Worm (Caenorhabditis elegans) whole organism, late embryonic: Measurements from ENCODE around the gene Y51A2B.8.

Source experiments
- C08G9.2 ChIP-seq: sonication (generic microtip); optimal IDR thresholded peaks from 2 replicates; lab custom pipeline; 2016; ENCODE audit warnings: mild to moderate bottlenecking, missing genetic modification characterization, moderate library complexity, missing compliant biosample characterization
- F13H6.1 ChIP-seq: sonication (generic microtip); optimal IDR thresholded peaks from 2 replicates; lab custom pipeline; 2016; ENCODE audit warnings: missing genetic modification characterization, missing compliant biosample characterization
- K09A11.1 ChIP-seq: sonication (generic microtip); optimal IDR thresholded peaks from 2 replicates; lab custom pipeline; 2017; ENCODE audit warnings: antibody characterized with exemption, mild to moderate bottlenecking, missing genetic modification characterization, missing compliant biosample characterization; ENCODE audit not compliant: insufficient read depth
- ama-1 ChIP-seq: fragments of 150-350 bp; optimal IDR thresholded peaks from 2 replicates; lab custom pipeline; 2014
- ceh-19 ChIP-seq: fragments of 200-800 bp; sonication (Bioruptor generic); optimal IDR thresholded peaks from 2 replicates; lab custom pipeline; 2018; ENCODE audit warnings: mild to moderate bottlenecking, missing genetic modification characterization, missing compliant biosample characterization
- ceh-31 ChIP-seq: sonication (generic microtip); optimal IDR thresholded peaks from 2 replicates; lab custom pipeline; 2016; ENCODE audit warnings: missing genetic modification characterization, missing compliant biosample characterization
- ceh-6 ChIP-seq: fragments of 200-800 bp; sonication (Bioruptor generic); optimal IDR thresholded peaks from 2 replicates; lab custom pipeline; 2018; ENCODE audit warnings: mild to moderate bottlenecking, missing genetic modification characterization, missing compliant biosample characterization
- elt-2 ChIP-seq: sonication (generic microtip); optimal IDR thresholded peaks from 2 replicates; lab custom pipeline; 2016; ENCODE audit warnings: missing genetic modification reagents, missing genetic modification characterization, missing compliant biosample characterization
- ets-4 ChIP-seq: sonication (generic microtip); optimal IDR thresholded peaks from 2 replicates; lab custom pipeline; 2016; ENCODE audit warnings: missing genetic modification characterization, missing compliant biosample characterization
- pha-4 ChIP-seq: fragments of 150-350 bp; optimal IDR thresholded peaks from 2 replicates; lab custom pipeline; 2018; ENCODE audit warnings: missing biosample characterization, missing genetic modification reagents, missing genetic modification characterization
- ref-2 ChIP-seq: sonication (generic microtip); optimal IDR thresholded peaks from 2 replicates; lab custom pipeline; 2016; ENCODE audit warnings: missing genetic modification characterization, missing compliant biosample characterization
- rnt-1 ChIP-seq: sonication (generic microtip); optimal IDR thresholded peaks from 2 replicates; lab custom pipeline; 2016; ENCODE audit warnings: missing genetic modification characterization, missing compliant biosample characterization
- sdc-2 ChIP-seq: sonication (generic microtip); optimal IDR thresholded peaks from 2 replicates; lab custom pipeline; 2016; ENCODE audit warnings: missing genotype, missing genetic modification characterization, missing compliant biosample characterization

- no peak for TF ChIP-seq ceh-6 (GFP tag; lab: Kevin White, UChicago)
- TF ChIP-seq F13H6.1 (tag; lab: Kevin White, UChicago) = no peak
- no peak for TF ChIP-seq ceh-31 (tag; lab: Kevin White, UChicago)
- TF ChIP-seq K09A11.1 (tag; lab: Kevin White, UChicago) = no peak
- TF ChIP-seq rnt-1 (tag; lab: Kevin White, UChicago) = no peak
- TF ChIP-seq elt-2 (tag; lab: Kevin White, UChicago) = no peak
- no peak for TF ChIP-seq ama-1 (lab: Kevin White, UChicago)
- no peak for TF ChIP-seq ceh-19
- no peak for TF ChIP-seq sdc-2 (tag; lab: Kevin White, UChicago)
- TF ChIP-seq ref-2 (tag; lab: Kevin White, UChicago) = no peak
- no peak for TF ChIP-seq pha-4 (tag; lab: Kevin White, UChicago)
- no peak for TF ChIP-seq C08G9.2 (tag; lab: Kevin White, UChicago)
- no peak for TF ChIP-seq ets-4 (tag; lab: Kevin White, UChicago)
Observed at ce11 chrV:18397814-18398213, 18.9 kb downstream of the Y51A2B.8 start, which contains the start of gene Y51A2B.16.
